Worm (Caenorhabditis elegans) whole organism, L3 larva: ENCODE measurements around the gene Y75B8A.19.

ENCODE experiments used
- R02D3.7 ChIP-seq: fragments of 150-350 bp; optimal IDR thresholded peaks from 2 replicates; lab custom pipeline; 2014; ENCODE audit warnings: missing biosample characterization, missing genetic modification characterization
- eor-1 ChIP-seq, 2 experiments: fragments of 150-350 bp; optimal IDR thresholded peaks; 2 replicates each; lab custom pipeline; 2014 to 2018; ENCODE audit warnings: missing biosample characterization in 2 of 2, missing genetic modification characterization in 2 of 2
- lin-39 ChIP-seq: fragments of 150-350 bp; optimal IDR thresholded peaks from 2 replicates; lab custom pipeline; 2018; ENCODE audit warnings: missing biosample characterization, missing genetic modification reagents, missing genetic modification characterization
- nhr-237 ChIP-seq: fragments of 150-350 bp; optimal IDR thresholded peaks from 2 replicates; lab custom pipeline; 2014; ENCODE audit warnings: missing biosample characterization, missing genetic modification characterization
- nhr-43 ChIP-seq: sonication (generic microtip); optimal IDR thresholded peaks from 2 replicates; lab custom pipeline; 2016; ENCODE audit warnings: mild to moderate bottlenecking, missing genetic modification characterization, missing compliant biosample characterization; ENCODE audit not compliant: poor library complexity, severe bottlenecking
- nhr-77 ChIP-seq: fragments of 150-350 bp; optimal IDR thresholded peaks from 2 replicates; lab custom pipeline; 2014; ENCODE audit warnings: missing biosample characterization, missing genetic modification characterization
- tbx-2 ChIP-seq: sonication (generic microtip); optimal IDR thresholded peaks from 2 replicates; lab custom pipeline; 2016; ENCODE audit warnings: mild to moderate bottlenecking, missing genetic modification characterization, missing compliant biosample characterization
- unc-62 ChIP-seq: fragments of 150-350 bp; sonication (generic microtip); optimal IDR thresholded peaks from 4 replicates; lab custom pipeline; 2014; ENCODE audit warnings: missing biosample characterization, missing genetic modification reagents, missing genetic modification characterization

Y75B8A.19 gene

ce11 chrIII:12278766-12279165 is 52.3 kb downstream of the Y75B8A.19 start:
- peak; percentile 80 for TF ChIP-seq R02D3.7 (tag; lab: Kevin White, UChicago)
- no peak for TF ChIP-seq nhr-43 (tag; lab: Kevin White, UChicago)
- no peak for TF ChIP-seq tbx-2
- no peak for TF ChIP-seq lin-39 (tag; lab: Kevin White, UChicago)
- TF ChIP-seq eor-1 (tag; optimal IDR thresholded peaks at IDR 0.05; lab: Kevin White, UChicago) = no peak
- no peak for TF ChIP-seq unc-62 (GFP tag; lab: Kevin White, UChicago)
- no peak for TF ChIP-seq nhr-77 (tag; lab: Kevin White, UChicago)
- TF ChIP-seq nhr-237 = no peak
